Fruit fly (Drosophila melanogaster): ENCODE results near the gene eIF4EHP.
A peak's percentile ranks its signal among the peaks of the same experiment; 100 is the strongest.

eIF4EHP gene

dm6 chr3R:24112320-24113069, 3.7 kb upstream of the eIF4EHP start, which contains the start of gene CG13605 (continued):
- TF ChIP-seq PHDP (tag; optimal IDR thresholded peaks at IDR 0.05) = peak; percentile 85
- TF ChIP-seq CG30431 (GFP tag; optimal IDR thresholded peaks at IDR 0.05) = peak; percentile 30
- no peak for TF ChIP-seq CG4360 (GFP tag; IDR thresholded peaks at IDR 0.05)
- peak; percentile 66 for TF ChIP-seq run (tag; optimal IDR thresholded peaks at IDR 0.05)
- no peak for TF ChIP-seq fru (optimal IDR thresholded peaks at IDR 0.05)
- peak; percentile 38 for TF ChIP-seq kah (GFP tag; optimal IDR thresholded peaks at IDR 0.05)
- TF ChIP-seq dm (GFP tag; optimal IDR thresholded peaks at IDR 0.05) = no peak
- peak; percentile 68 for TF ChIP-seq Vsx1 (GFP tag; optimal IDR thresholded peaks at IDR 0.05)
- TF ChIP-seq Sin3A (optimal IDR thresholded peaks at IDR 0.05) = peak; percentile 34
- TF ChIP-seq sob (GFP tag; IDR thresholded peaks at IDR 0.05) = peak; percentile 78
- TF ChIP-seq emc (GFP tag; optimal IDR thresholded peaks at IDR 0.05) = no peak
- TF ChIP-seq ERR (GFP tag; optimal IDR thresholded peaks at IDR 0.05) = no peak
- TF ChIP-seq Dek (tag; optimal IDR thresholded peaks at IDR 0.05) = peak; percentile 87
- peak; percentile 64 for TF ChIP-seq Drgx (GFP tag; IDR thresholded peaks at IDR 0.05)
- peak; percentile 69 for TF ChIP-seq CG10979 (tag; optimal IDR thresholded peaks at IDR 0.05)
- TF ChIP-seq ATbp (GFP tag; optimal IDR thresholded peaks at IDR 0.05) = peak; percentile 78
- TF ChIP-seq al (GFP tag; IDR thresholded peaks at IDR 0.05) = peak; percentile 58
- no peak; the same call in 2 of the 3 replicates for TF ChIP-seq knrl (GFP tag; IDR thresholded peaks at IDR 0.05; ENCODE audit: partially characterized antibody)
- no peak for TF ChIP-seq CG1832 (GFP tag; optimal IDR thresholded peaks at IDR 0.05)
- TF ChIP-seq CG5953 (GFP tag; IDR thresholded peaks at IDR 0.05) = no peak
- peak; percentile 26; the same call in 1 of the 2 replicates for TF ChIP-seq CG3847 (GFP tag; IDR thresholded peaks at IDR 0.05)
- peak; percentile 55 for TF ChIP-seq CG7987 (GFP tag; optimal IDR thresholded peaks at IDR 0.05)
- TF ChIP-seq Doc3 (GFP tag; IDR thresholded peaks at IDR 0.05; ENCODE audit: partially characterized antibody) = no peak
- peak; percentile 35 for TF ChIP-seq Side (GFP tag; optimal IDR thresholded peaks at IDR 0.05)
- TF ChIP-seq CG18011 (GFP tag; optimal IDR thresholded peaks at IDR 0.05) = peak; percentile 55
- TF ChIP-seq caup (GFP tag; optimal IDR thresholded peaks at IDR 0.05; ENCODE audit: severe bottlenecking) = peak; percentile 88
- TF ChIP-seq CG18476 (GFP tag; optimal IDR thresholded peaks at IDR 0.05) = peak; percentile 34
- TF ChIP-seq CG11247 (GFP tag; IDR thresholded peaks at IDR 0.05) = peak; percentile 62
- TF ChIP-seq fd102C (GFP tag; optimal IDR thresholded peaks at IDR 0.05) = no peak
- peak; percentile 55 for TF ChIP-seq schlank (tag; optimal IDR thresholded peaks at IDR 0.05)
- peak; percentile 22 for TF ChIP-seq corto (GFP tag; optimal IDR thresholded peaks at IDR 0.05)
- TF ChIP-seq CG12744 (GFP tag; optimal IDR thresholded peaks at IDR 0.05) = peak; percentile 35
- TF ChIP-seq CG3407 (GFP tag; optimal IDR thresholded peaks at IDR 0.05) = peak; percentile 9
- TF ChIP-seq CG18599 (GFP tag; optimal IDR thresholded peaks at IDR 0.05) = peak; percentile 90
- peak; percentile 58 for TF ChIP-seq ap (GFP tag; IDR thresholded peaks at IDR 0.05)
- peak; percentile 29 to 79 for TF ChIP-seq Hr51 (GFP tag; optimal IDR thresholded peaks at IDR 0.05)
- peak; percentile 94 for TF ChIP-seq Med (GFP tag)
- TF ChIP-seq D19A (tag; optimal IDR thresholded peaks at IDR 0.05) = peak; percentile 67
- TF ChIP-seq bigmax (GFP tag; optimal IDR thresholded peaks at IDR 0.05) = peak; percentile 21
- TF ChIP-seq ci (GFP tag; IDR thresholded peaks at IDR 0.05) = peak; percentile 80
- TF ChIP-seq pros (GFP tag; optimal IDR thresholded peaks at IDR 0.05) = no peak
- TF ChIP-seq CG14710 (tag; optimal IDR thresholded peaks at IDR 0.05) = peak; percentile 62
- peak; percentile 78 for TF ChIP-seq dmrt99B (tag; optimal IDR thresholded peaks at IDR 0.05)
- TF ChIP-seq dati (GFP tag; IDR thresholded peaks at IDR 0.05) = 0 out of 2 replicates have a peak, but pooled peaks have one; percentile 42
- TF ChIP-seq gsb-n (tag; optimal IDR thresholded peaks at IDR 0.05) = peak; percentile 29
- TF ChIP-seq vfl (GFP tag; optimal IDR thresholded peaks at IDR 0.05) = peak; percentile 25
- TF ChIP-seq maf-S (GFP tag; optimal IDR thresholded peaks at IDR 0.05) = peak; percentile 57
- TF ChIP-seq Hey (tag; optimal IDR thresholded peaks at IDR 0.05) = no peak
- peak; percentile 73 for TF ChIP-seq scrt (GFP tag; optimal IDR thresholded peaks at IDR 0.05)
